Worm (Caenorhabditis elegans) whole organism, L4 larva: Measurements from ENCODE around the gene Y69A2AL.2.

Source experiments
- F10B5.3 ChIP-seq: sonication (generic microtip); optimal IDR thresholded peaks from 2 replicates; lab custom pipeline; 2016; ENCODE audit warnings: mild to moderate bottlenecking, missing genetic modification characterization, missing compliant biosample characterization
- T26A8.4 ChIP-seq: fragments of 200-800 bp; sonication (Bioruptor generic); IDR thresholded peaks from 2 replicates; pipeline ENCODE4 v1.3.6; 2022; ENCODE audit warnings: missing genetic modification characterization, missing compliant biosample characterization
- Y48G9A.11 ChIP-seq: fragments of 200-800 bp; sonication (Bioruptor generic); IDR thresholded peaks from 2 replicates; pipeline ENCODE4 v1.3.6; 2022; ENCODE audit warnings: missing genetic modification reagents, missing genetic modification characterization, missing compliant biosample characterization
- Y75B8A.6 ChIP-seq: fragments of 200-800 bp; sonication (Bioruptor generic); IDR thresholded peaks from 2 replicates; pipeline ENCODE4 v1.3.6; 2022; ENCODE audit warnings: missing genetic modification reagents, missing genetic modification characterization, missing compliant biosample characterization
- ZK337.2 ChIP-seq: fragments of 200-800 bp; sonication (Bioruptor generic); IDR thresholded peaks from 2 replicates; pipeline ENCODE4 v1.3.6; 2022; ENCODE audit warnings: missing genetic modification reagents, missing genetic modification characterization, missing compliant biosample characterization
- aha-1 ChIP-seq: fragments of 150-350 bp; peaks from one replicate; lab custom pipeline; 2014; ENCODE audit warnings: missing biosample characterization, missing genetic modification characterization
- ceh-20 ChIP-seq: fragments of 200-800 bp; sonication (Bioruptor generic); IDR thresholded peaks from 2 replicates; pipeline ENCODE4 v1.3.6; 2022; ENCODE audit warnings: missing genetic modification reagents, missing genetic modification characterization, missing compliant biosample characterization
- ces-1 ChIP-seq: fragments of 150-350 bp; sonication (generic microtip); optimal IDR thresholded peaks from 4 replicates; lab custom pipeline; 2014; ENCODE audit warnings: missing biosample characterization, missing genetic modification reagents, missing genetic modification characterization
- ctbp-1 ChIP-seq: fragments of 200-800 bp; sonication (Bioruptor generic); IDR thresholded peaks from 2 replicates; pipeline ENCODE4 v1.3.6; 2022; ENCODE audit warnings: missing genetic modification reagents, missing genetic modification characterization, missing compliant biosample characterization
- dmd-8 ChIP-seq: fragments of 200-800 bp; sonication (Bioruptor generic); IDR thresholded peaks from 2 replicates; pipeline ENCODE4 v1.3.6; 2022; ENCODE audit warnings: missing genetic modification characterization, missing compliant biosample characterization
- duxl-1 ChIP-seq: sonication (generic microtip); optimal IDR thresholded peaks from 2 replicates; lab custom pipeline; 2016; ENCODE audit warnings: mild to moderate bottlenecking, missing genetic modification characterization, moderate library complexity, missing compliant biosample characterization; ENCODE audit not compliant: poor library complexity
- fkh-10 ChIP-seq: fragments of 150-350 bp; optimal IDR thresholded peaks from 2 replicates; lab custom pipeline; 2014; ENCODE audit warnings: missing biosample characterization, missing genetic modification reagents, missing genetic modification characterization
- hif-1 ChIP-seq, 2 experiments: sonication (generic microtip); optimal IDR thresholded peaks; 2 replicates each; lab custom pipeline; 2016 to 2017; ENCODE audit warnings: missing compliant biosample characterization in 2 of 2, missing genetic modification characterization in 2 of 2, missing genetic modification reagents in 2 of 2, missing genotype in 2 of 2, mild to moderate bottlenecking in 1 of 2
- hlh-11 ChIP-seq: fragments of 200-800 bp; sonication (Bioruptor generic); optimal IDR thresholded peaks from 2 replicates; lab custom pipeline; 2018; ENCODE audit warnings: mild to moderate bottlenecking, missing genetic modification characterization, missing compliant biosample characterization
- lin-1 ChIP-seq: fragments of 200-800 bp; sonication (Bioruptor generic); IDR thresholded peaks from 2 replicates; pipeline ENCODE4 v1.3.6; 2022; ENCODE audit warnings: missing genetic modification reagents, missing genetic modification characterization, missing compliant biosample characterization
- lin-15B ChIP-seq: fragments of 150-350 bp; sonication (generic microtip); optimal IDR thresholded peaks from 3 replicates; lab custom pipeline; 2014; ENCODE audit warnings: missing biosample characterization, missing genetic modification characterization
- lin-38 ChIP-seq: fragments of 200-800 bp; sonication (Bioruptor generic); IDR thresholded peaks from 2 replicates; pipeline ENCODE4 v1.3.6; 2022; ENCODE audit warnings: missing genetic modification reagents, missing genetic modification characterization, missing compliant biosample characterization
- lsy-2 ChIP-seq, 2 experiments: fragments of 150-350 bp in 1 of 2; sonication (generic microtip) in 1 of 2; optimal IDR thresholded peaks; 2 replicates each; lab custom pipeline; 2014 to 2017; ENCODE audit warnings: missing biosample characterization in 2 of 2, missing genetic modification characterization in 2 of 2
- mdl-1 ChIP-seq, 2 experiments: fragments of 150-350 bp in 1 of 2; sonication (generic microtip) in 1 of 2; optimal IDR thresholded peaks; 2 replicates each; lab custom pipeline; 2014 to 2017; ENCODE audit warnings: missing biosample characterization in 2 of 2, missing genetic modification characterization in 2 of 2
- mep-1 ChIP-seq: fragments of 150-350 bp; sonication (generic microtip); optimal IDR thresholded peaks from 3 replicates; lab custom pipeline; 2014; ENCODE audit warnings: missing biosample characterization, missing genetic modification characterization
- mes-2 ChIP-seq: sonication (generic microtip); optimal IDR thresholded peaks from 2 replicates; lab custom pipeline; 2016; ENCODE audit warnings: missing genotype, mild to moderate bottlenecking, missing genetic modification characterization, missing compliant biosample characterization; ENCODE audit not compliant: poor library complexity, severe bottlenecking
- nhr-25 ChIP-seq: sonication (generic microtip); optimal IDR thresholded peaks from 2 replicates; lab custom pipeline; 2017; ENCODE audit warnings: missing genetic modification characterization, mild to moderate bottlenecking, missing compliant biosample characterization, antibody characterized with exemption, moderate library complexity, borderline replicate concordance; ENCODE audit not compliant: insufficient read depth
- nhr-41 ChIP-seq: fragments of 200-800 bp; sonication (Bioruptor generic); IDR thresholded peaks from 2 replicates; pipeline ENCODE4 v1.3.6; 2022; ENCODE audit warnings: missing genetic modification reagents, missing genetic modification characterization, missing compliant biosample characterization
- nhr-48 ChIP-seq: sonication (generic microtip); optimal IDR thresholded peaks from 2 replicates; lab custom pipeline; 2016; ENCODE audit warnings: mild to moderate bottlenecking, missing genetic modification characterization, missing compliant biosample characterization
- nhr-6 ChIP-seq: fragments of 150-350 bp; optimal IDR thresholded peaks from 2 replicates; lab custom pipeline; 2014; ENCODE audit warnings: missing biosample characterization, missing genetic modification characterization
- nhr-77 ChIP-seq: fragments of 150-350 bp; optimal IDR thresholded peaks from 2 replicates; lab custom pipeline; 2014; ENCODE audit warnings: missing biosample characterization, missing genetic modification characterization
- pha-4 ChIP-seq, 2 experiments: fragments of 150-350 bp in 1 of 2; fragments of 200-800 bp in 1 of 2; sonication (Bioruptor generic) in 1 of 2; IDR thresholded peaks in 1 of 2; optimal IDR thresholded peaks in 1 of 2; 2 replicates each; pipeline versions ENCODE4 v1.3.6 to Lab custom; 2014 to 2022; ENCODE audit warnings: missing genetic modification characterization in 2 of 2, missing genetic modification reagents in 2 of 2, missing biosample characterization in 1 of 2, missing compliant biosample characterization in 1 of 2
- php-3 ChIP-seq: fragments of 200-800 bp; sonication (Bioruptor generic); IDR thresholded peaks from 2 replicates; pipeline ENCODE4 v1.3.6; 2022; ENCODE audit warnings: missing genetic modification reagents, missing genetic modification characterization, missing compliant biosample characterization
- saeg-2 ChIP-seq: fragments of 200-800 bp; sonication (Bioruptor generic); IDR thresholded peaks from 2 replicates; pipeline ENCODE4 v1.3.6; 2022; ENCODE audit warnings: missing genetic modification reagents, missing genetic modification characterization, missing compliant biosample characterization
- sdz-12 ChIP-seq: fragments of 200-800 bp; sonication (Bioruptor generic); optimal IDR thresholded peaks from 2 replicates; lab custom pipeline; 2018; ENCODE audit warnings: mild to moderate bottlenecking, missing genetic modification characterization, missing compliant biosample characterization
- skn-1 ChIP-seq: fragments of 150-350 bp; optimal IDR thresholded peaks from 2 replicates; lab custom pipeline; 2014; ENCODE audit warnings: missing biosample characterization, missing genetic modification characterization
- snpc-4 ChIP-seq: fragments of 150-350 bp; optimal IDR thresholded peaks from 2 replicates; lab custom pipeline; 2014; ENCODE audit warnings: missing biosample characterization, missing genetic modification characterization
- spr-1 ChIP-seq: sonication (generic microtip); optimal IDR thresholded peaks from 2 replicates; lab custom pipeline; 2016; ENCODE audit warnings: mild to moderate bottlenecking, missing genetic modification characterization, missing compliant biosample characterization
- tra-1 ChIP-seq: fragments of 200-800 bp; sonication (Bioruptor generic); IDR thresholded peaks from 2 replicates; pipeline ENCODE4 v1.3.6; 2022; ENCODE audit warnings: missing genetic modification reagents, missing genetic modification characterization, missing compliant biosample characterization
- unc-130 ChIP-seq: sonication (generic microtip); optimal IDR thresholded peaks from 2 replicates; lab custom pipeline; 2016; ENCODE audit warnings: missing genetic modification reagents, missing genetic modification characterization, missing compliant biosample characterization
- unc-39 ChIP-seq: sonication (generic microtip); optimal IDR thresholded peaks from 2 replicates; lab custom pipeline; 2017; ENCODE audit warnings: missing biosample characterization, missing genetic modification characterization
- unc-62 ChIP-seq, 3 experiments: fragments of 150-350 bp in 1 of 3; sonication (generic microtip); optimal IDR thresholded peaks in 2 of 3; peaks in 1 of 3; 1 replicate in 1 of 3; 2 replicates in 2 of 3; lab custom pipeline; 2014 to 2017; ENCODE audit warnings: missing biosample characterization in 3 of 3, missing genetic modification characterization in 3 of 3, missing genetic modification reagents in 3 of 3, missing genotype in 1 of 3
- vab-7 ChIP-seq: fragments of 200-800 bp; sonication (Bioruptor generic); IDR thresholded peaks from 2 replicates; pipeline ENCODE4 v1.3.6; 2022; ENCODE audit warnings: missing genetic modification reagents, missing genetic modification characterization, missing compliant biosample characterization
- zfp-3 ChIP-seq: fragments of 200-800 bp; sonication (Bioruptor generic); conservative IDR thresholded peaks from 2 replicates; pipeline ENCODE4 v1.3.6; 2022; ENCODE audit warnings: missing genetic modification reagents, missing genetic modification characterization, missing compliant biosample characterization
- zip-11 ChIP-seq: fragments of 200-800 bp; sonication (Bioruptor generic); IDR thresholded peaks from 2 replicates; pipeline ENCODE4 v1.3.6; 2022; ENCODE audit warnings: missing genetic modification characterization, missing compliant biosample characterization
- ztf-11 ChIP-seq: fragments of 150-350 bp; optimal IDR thresholded peaks from 2 replicates; lab custom pipeline; 2014; ENCODE audit warnings: missing biosample characterization, missing genetic modification characterization

Gene Y69A2AL.2

DNA sequence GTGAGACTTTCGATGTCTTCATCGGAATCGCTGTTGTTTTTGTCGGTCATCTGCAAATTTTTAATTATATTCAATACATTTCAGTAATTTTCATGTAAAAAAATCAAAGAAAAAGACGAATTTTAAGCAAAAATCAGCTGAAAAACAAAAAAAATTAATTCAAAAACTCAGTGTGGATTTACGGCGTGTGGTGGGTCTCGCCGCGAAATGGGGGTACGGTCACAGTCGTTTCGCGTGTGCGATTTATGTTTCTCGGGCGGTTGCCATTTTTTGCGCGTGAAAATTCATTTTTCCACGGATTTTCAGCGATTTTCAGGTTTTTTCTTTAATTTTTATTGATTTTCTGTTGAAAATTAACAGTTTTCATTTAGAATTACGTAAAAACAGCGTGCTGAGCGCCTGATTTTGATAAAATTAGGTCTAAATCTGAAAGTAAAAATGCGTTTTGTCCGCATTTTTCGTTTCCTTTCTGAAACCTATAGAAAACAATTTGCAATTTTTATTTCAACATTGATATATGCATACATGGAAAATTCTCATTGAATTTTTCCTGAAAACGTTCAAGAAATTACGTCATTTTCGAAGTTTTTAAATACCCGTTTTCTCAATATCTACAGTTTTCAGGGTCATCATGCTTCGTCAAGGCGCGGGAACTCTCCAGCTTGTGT is 13.2 kb downstream of the Y69A2AL.2 start, which contains the start of the genes ccdc-12 and Y69A2AR.18 (continued):
- TF ChIP-seq nhr-25 (tag; lab: Kevin White, UChicago) (no peak), unc-39 (no peak), lsy-2 (tag; optimal IDR thresholded peaks at IDR 0.05; lab: Kevin White, UChicago) (peak; percentile 90 to 99), ceh-20 (GFP tag; lab: Robert Waterston, UW) (0 out of 2 replicates have a peak, but pooled peaks have one; percentile 16), ces-1 (GFP tag; lab: Kevin White, UChicago) (no peak), nhr-48 (tag; lab: Kevin White, UChicago) (no peak), fkh-10 (GFP tag; lab: Kevin White, UChicago) (peak; percentile 20), nhr-6 (tag; lab: Kevin White, UChicago) (peak; percentile 22), nhr-41 (GFP tag; lab: Robert Waterston, UW) (no peak), dmd-8 (GFP tag; lab: Robert Waterston, UW) (no peak), hif-1 (tag; optimal IDR thresholded peaks at IDR 0.05; lab: Kevin White, UChicago) (peak in 1 of 2 experiments; percentile 6), unc-130 (GFP tag; lab: Kevin White, UChicago) (peak; percentile 49), mes-2 (tag; lab: Kevin White, UChicago) (peak; percentile 75), Y48G9A.11 (GFP tag; lab: Robert Waterston, UW) (no peak), ztf-11 (tag; lab: Kevin White, UChicago) (no peak), unc-62 (GFP tag; optimal IDR thresholded peaks at IDR 0.05 in 1 of 2; lab: Kevin White, UChicago) (no peak), unc-62 (tag; optimal IDR thresholded peaks at IDR 0.05; lab: Kevin White, UChicago) (no peak), php-3 (no peak), snpc-4 (tag; lab: Kevin White, UChicago) (no peak), lin-1 (GFP tag; lab: Robert Waterston, UW) (no peak), Y75B8A.6 (no peak), lin-38 (peak; percentile 70), nhr-77 (tag; lab: Kevin White, UChicago) (peak; percentile 31), ctbp-1 (GFP tag; lab: Robert Waterston, UW) (no peak), sdz-12 (GFP tag; lab: Kevin White, UChicago) (no peak)

DNA sequence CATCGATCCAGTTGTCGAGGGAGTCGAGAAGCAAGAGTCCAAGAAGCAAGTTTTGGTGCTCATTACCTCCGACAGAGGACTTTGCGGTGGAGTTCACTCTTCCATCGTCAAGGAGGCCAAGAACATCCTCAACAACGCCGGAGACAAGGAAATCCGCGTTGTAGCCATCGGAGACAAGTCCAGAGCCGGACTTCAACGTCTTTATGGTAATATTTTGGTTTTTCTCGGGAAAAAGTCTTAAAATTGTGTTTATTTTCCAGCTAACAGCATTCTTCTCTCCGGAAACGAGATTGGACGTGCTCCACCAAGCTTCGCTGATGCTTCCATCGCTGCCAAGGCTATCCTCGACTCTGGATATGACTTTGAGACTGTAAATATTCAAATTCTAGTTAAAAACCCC is 14.0 kb downstream of the Y69A2AL.2 start:
- TF ChIP-seq aha-1 (tag; lab: Kevin White, UChicago) (peak; percentile 96), lin-1 (GFP tag; lab: Robert Waterston, UW) (no peak), tra-1 (GFP tag; lab: Robert Waterston, UW) (no peak), Y48G9A.11 (GFP tag; lab: Robert Waterston, UW) (no peak), duxl-1 (no peak), zip-11 (GFP tag; lab: Robert Waterston, UW) (no peak), skn-1 (tag; lab: Kevin White, UChicago) (no peak)

DNA sequence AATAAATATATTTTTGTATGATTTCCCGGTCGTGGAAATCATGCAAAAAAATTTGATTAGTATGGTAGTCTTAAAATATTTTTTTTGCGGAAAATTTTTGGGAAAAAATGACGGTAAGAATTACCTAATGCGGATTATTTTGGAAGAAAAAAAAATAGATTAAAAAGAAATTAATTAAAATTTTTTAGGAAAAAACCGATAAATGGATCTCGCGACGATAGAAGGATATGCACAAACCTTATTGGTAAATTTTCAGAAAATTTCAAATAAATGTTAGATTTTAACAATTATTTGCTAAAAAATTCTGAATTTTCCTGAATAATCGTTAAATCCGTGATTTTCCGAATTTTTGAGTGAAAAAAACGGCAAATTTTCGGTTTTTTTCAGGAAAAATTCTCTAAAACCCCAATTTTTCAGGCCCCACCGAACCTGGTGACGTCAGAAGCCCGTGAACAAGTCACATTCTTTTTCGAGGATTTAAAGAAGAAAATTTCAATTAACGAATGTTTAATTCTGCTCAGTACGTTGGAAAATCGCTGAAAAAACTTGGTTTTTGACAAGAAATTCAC is 15.6 kb downstream of the Y69A2AL.2 start, which contains the start of gene Y69A2AR.16:
Gene Y69A2AR.16 (plus strand): TSS at position 189 of the 569 bp plus-strand sequence.
- TF ChIP-seq ceh-20 (GFP tag; lab: Robert Waterston, UW) (no peak), nhr-41 (GFP tag; lab: Robert Waterston, UW) (no peak), mdl-1 (tag; optimal IDR thresholded peaks at IDR 0.05; lab: Kevin White, UChicago) (no peak), mep-1 (tag; lab: Kevin White, UChicago) (peak; percentile 32), zfp-3 (0 out of 2 replicates have a peak, but pooled peaks have one; percentile 70), mes-2 (tag; lab: Kevin White, UChicago) (no peak), snpc-4 (tag; lab: Kevin White, UChicago) (no peak), T26A8.4 (GFP tag; lab: Robert Waterston, UW) (peak; percentile 30; the same call in 1 of the 2 replicates), vab-7 (GFP tag; lab: Robert Waterston, UW) (0 out of 2 replicates have a peak, but pooled peaks have one; percentile 12), F10B5.3 (no peak), lsy-2 (tag; optimal IDR thresholded peaks at IDR 0.05; lab: Kevin White, UChicago) (peak in 1 of 2 experiments; percentile 42), saeg-2 (GFP tag; lab: Robert Waterston, UW) (no peak), pha-4 (GFP tag; IDR thresholded peaks at IDR 0.05; lab: Robert Waterston, UW) (peak; percentile 13; the same call in 1 of the 2 replicates), pha-4 (tag; optimal IDR thresholded peaks at IDR 0.05; lab: Kevin White, UChicago) (no peak), dmd-8 (GFP tag; lab: Robert Waterston, UW) (no peak), fkh-10 (GFP tag; lab: Kevin White, UChicago) (no peak), Y75B8A.6 (no peak), aha-1 (tag; lab: Kevin White, UChicago) (peak; percentile 10), ztf-11 (tag; lab: Kevin White, UChicago) (no peak), hlh-11 (no peak), ctbp-1 (GFP tag; lab: Robert Waterston, UW) (0 out of 2 replicates have a peak, but pooled peaks have one; percentile 36), skn-1 (tag; lab: Kevin White, UChicago) (no peak), nhr-6 (tag; lab: Kevin White, UChicago) (no peak), lin-38 (peak; percentile 55), ZK337.2 (GFP tag; lab: Robert Waterston, UW) (no peak), spr-1 (no peak), lin-15B (tag; lab: Kevin White, UChicago) (no peak)
